Worm (Caenorhabditis elegans) whole organism, late embryonic: ENCODE measurements around the gene F31D5.2.

Source experiments
- C08G9.2 ChIP-seq: sonication (generic microtip); optimal IDR thresholded peaks from 2 replicates; lab custom pipeline; 2016; ENCODE audit warnings: mild to moderate bottlenecking, missing genetic modification characterization, moderate library complexity, missing compliant biosample characterization
- T23F11.4 ChIP-seq: fragments of 200-800 bp; sonication (Bioruptor generic); optimal IDR thresholded peaks from 2 replicates; lab custom pipeline; 2018; ENCODE audit warnings: mild to moderate bottlenecking, missing genetic modification characterization, missing compliant biosample characterization
- Y22D7AL.16 ChIP-seq: sonication (generic microtip); optimal IDR thresholded peaks from 2 replicates; lab custom pipeline; 2016; ENCODE audit warnings: missing genetic modification characterization, missing compliant biosample characterization
- ama-1 ChIP-seq: fragments of 150-350 bp; optimal IDR thresholded peaks from 2 replicates; lab custom pipeline; 2014
- ceh-30 ChIP-seq: fragments of 150-350 bp; optimal IDR thresholded peaks from 2 replicates; lab custom pipeline; 2014; ENCODE audit warnings: missing biosample characterization, missing genetic modification characterization
- lin-11 ChIP-seq: fragments of 200-800 bp; sonication (Bioruptor generic); optimal IDR thresholded peaks from 2 replicates; lab custom pipeline; 2018; ENCODE audit warnings: mild to moderate bottlenecking, missing genetic modification characterization, missing compliant biosample characterization
- ref-2 ChIP-seq: sonication (generic microtip); optimal IDR thresholded peaks from 2 replicates; lab custom pipeline; 2016; ENCODE audit warnings: missing genetic modification characterization, missing compliant biosample characterization
- sox-2 ChIP-seq: fragments of 200-800 bp; sonication (Bioruptor generic); IDR thresholded peaks from 2 replicates; pipeline ENCODE4 v1.3.6; 2022; ENCODE audit warnings: missing genetic modification reagents, missing genetic modification characterization, missing compliant biosample characterization

- TF ChIP-seq T23F11.4 (GFP tag; lab: Kevin White, UChicago) (no peak), ref-2 (tag; lab: Kevin White, UChicago) (no peak), ceh-30 (tag; lab: Kevin White, UChicago) (no peak), ama-1 (lab: Kevin White, UChicago) (no peak), Y22D7AL.16 (tag; lab: Kevin White, UChicago) (no peak), C08G9.2 (tag; lab: Kevin White, UChicago) (no peak), sox-2 (GFP tag; lab: Robert Waterston, UW) (no peak), lin-11 (tag; lab: Kevin White, UChicago) (no peak)
Measured at ce11 chrII:4219062-4219461, 3.6 kb downstream of the F31D5.2 start, which contains the start of gene F31D5.1.
